Worm (Caenorhabditis elegans) whole organism, late embryonic: ENCODE data around the gene C07A9.5.

ENCODE experiments used
- K09A11.1 ChIP-seq: sonication (generic microtip); optimal IDR thresholded peaks from 2 replicates; lab custom pipeline; 2017; ENCODE audit warnings: antibody characterized with exemption, mild to moderate bottlenecking, missing genetic modification characterization, missing compliant biosample characterization; ENCODE audit not compliant: insufficient read depth
- ahr-1 ChIP-seq: sonication (generic microtip); optimal IDR thresholded peaks from 2 replicates; lab custom pipeline; 2016; ENCODE audit warnings: missing genetic modification characterization, missing compliant biosample characterization
- ceh-14 ChIP-seq: sonication (generic microtip); optimal IDR thresholded peaks from 2 replicates; lab custom pipeline; 2016; ENCODE audit warnings: missing genotype, missing genetic modification characterization, missing compliant biosample characterization
- ceh-22 ChIP-seq: sonication (generic microtip); optimal IDR thresholded peaks from 2 replicates; lab custom pipeline; 2017; ENCODE audit warnings: missing biosample characterization, missing genetic modification characterization
- ceh-24 ChIP-seq: sonication (generic microtip); optimal IDR thresholded peaks from 2 replicates; lab custom pipeline; 2016; ENCODE audit warnings: mild to moderate bottlenecking, missing genetic modification characterization, missing compliant biosample characterization
- ceh-31 ChIP-seq: sonication (generic microtip); optimal IDR thresholded peaks from 2 replicates; lab custom pipeline; 2016; ENCODE audit warnings: missing genetic modification characterization, missing compliant biosample characterization
- ceh-34 ChIP-seq: sonication (generic microtip); optimal IDR thresholded peaks from 2 replicates; lab custom pipeline; 2016; ENCODE audit warnings: mild to moderate bottlenecking, missing genetic modification characterization, missing compliant biosample characterization
- ceh-45 ChIP-seq: fragments of 200-800 bp; sonication (Bioruptor generic); IDR thresholded peaks from 2 replicates; pipeline ENCODE4 v1.3.6; 2022; ENCODE audit warnings: missing genetic modification reagents, missing genetic modification characterization, missing compliant biosample characterization
- ceh-48 ChIP-seq: sonication (generic microtip); optimal IDR thresholded peaks from 2 replicates; lab custom pipeline; 2016; ENCODE audit warnings: missing genetic modification characterization, inconsistent platforms, missing compliant biosample characterization
- che-1 ChIP-seq: sonication (generic microtip); optimal IDR thresholded peaks from 2 replicates; lab custom pipeline; 2016; ENCODE audit warnings: mild to moderate bottlenecking, missing genetic modification characterization, missing compliant biosample characterization
- elt-2 ChIP-seq: sonication (generic microtip); optimal IDR thresholded peaks from 2 replicates; lab custom pipeline; 2016; ENCODE audit warnings: missing genetic modification reagents, missing genetic modification characterization, missing compliant biosample characterization
- elt-4 ChIP-seq: sonication (generic microtip); optimal IDR thresholded peaks from 2 replicates; lab custom pipeline; 2016; ENCODE audit warnings: missing genetic modification characterization, missing compliant biosample characterization
- ets-4 ChIP-seq: sonication (generic microtip); optimal IDR thresholded peaks from 2 replicates; lab custom pipeline; 2016; ENCODE audit warnings: missing genetic modification characterization, missing compliant biosample characterization
- hlh-13 ChIP-seq: fragments of 200-800 bp; sonication (Bioruptor generic); optimal IDR thresholded peaks from 2 replicates; lab custom pipeline; 2018; ENCODE audit warnings: mild to moderate bottlenecking, missing genetic modification characterization, missing compliant biosample characterization
- hlh-15 ChIP-seq: sonication (generic microtip); optimal IDR thresholded peaks from 2 replicates; lab custom pipeline; 2016; ENCODE audit warnings: missing genetic modification characterization, missing compliant biosample characterization
- hlh-6 ChIP-seq: sonication (generic microtip); optimal IDR thresholded peaks from 2 replicates; lab custom pipeline; 2016; ENCODE audit warnings: missing genotype, missing genetic modification characterization, missing compliant biosample characterization
- hlh-8 ChIP-seq: sonication (generic microtip); optimal IDR thresholded peaks from 2 replicates; lab custom pipeline; 2016; ENCODE audit warnings: missing genotype, missing genetic modification characterization, missing compliant biosample characterization
- nfya-1 ChIP-seq: sonication (generic microtip); optimal IDR thresholded peaks from 2 replicates; lab custom pipeline; 2017; ENCODE audit warnings: missing genetic modification characterization, mild to moderate bottlenecking, missing compliant biosample characterization, antibody characterized with exemption, moderate library complexity
- nhr-232 ChIP-seq: sonication (generic microtip); optimal IDR thresholded peaks from 2 replicates; lab custom pipeline; 2016; ENCODE audit warnings: missing genetic modification characterization, missing compliant biosample characterization
- pag-3 ChIP-seq: sonication (generic microtip); optimal IDR thresholded peaks from 2 replicates; lab custom pipeline; 2016; ENCODE audit warnings: missing compliant biosample characterization, missing genetic modification characterization, borderline replicate concordance
- pat-9 ChIP-seq: fragments of 200-800 bp; sonication (Bioruptor generic); optimal IDR thresholded peaks from 2 replicates; lab custom pipeline; 2018; ENCODE audit warnings: mild to moderate bottlenecking, missing genetic modification characterization, moderate library complexity, missing compliant biosample characterization
- pros-1 ChIP-seq: fragments of 150-350 bp; optimal IDR thresholded peaks from 2 replicates; lab custom pipeline; 2014; ENCODE audit warnings: missing biosample characterization, missing genetic modification reagents, missing genetic modification characterization
- ref-2 ChIP-seq: sonication (generic microtip); optimal IDR thresholded peaks from 2 replicates; lab custom pipeline; 2016; ENCODE audit warnings: missing genetic modification characterization, missing compliant biosample characterization
- rnt-1 ChIP-seq: sonication (generic microtip); optimal IDR thresholded peaks from 2 replicates; lab custom pipeline; 2016; ENCODE audit warnings: missing genetic modification characterization, missing compliant biosample characterization
- sdc-2 ChIP-seq: sonication (generic microtip); optimal IDR thresholded peaks from 2 replicates; lab custom pipeline; 2016; ENCODE audit warnings: missing genotype, missing genetic modification characterization, missing compliant biosample characterization
- tbx-2 ChIP-seq: sonication (generic microtip); optimal IDR thresholded peaks from 2 replicates; lab custom pipeline; 2016; ENCODE audit warnings: missing genetic modification characterization, missing compliant biosample characterization
- tbx-7 ChIP-seq: sonication (generic microtip); optimal IDR thresholded peaks from 2 replicates; lab custom pipeline; 2016; ENCODE audit warnings: missing genotype, missing genetic modification characterization, missing compliant biosample characterization
- ttx-3 ChIP-seq: sonication (generic microtip); optimal IDR thresholded peaks from 2 replicates; lab custom pipeline; 2016; ENCODE audit warnings: missing genetic modification reagents, missing genetic modification characterization, missing compliant biosample characterization
- unc-3 ChIP-seq, 2 experiments: fragments of 200-800 bp in 1 of 2; sonication (Bioruptor generic) in 1 of 2; sonication (generic microtip) in 1 of 2; conservative IDR thresholded peaks in 1 of 2; optimal IDR thresholded peaks in 1 of 2; 2 replicates each; pipeline versions ENCODE4 v1.3.6 to Lab custom; 2016 to 2022; ENCODE audit warnings: missing compliant biosample characterization in 2 of 2, missing genetic modification characterization in 2 of 2, missing genetic modification reagents in 1 of 2
- unc-42 ChIP-seq: sonication (generic microtip); optimal IDR thresholded peaks from 2 replicates; lab custom pipeline; 2016; ENCODE audit warnings: missing genotype, missing genetic modification characterization, missing compliant biosample characterization
- unc-55 ChIP-seq: sonication (generic microtip); optimal IDR thresholded peaks from 2 replicates; lab custom pipeline; 2017; ENCODE audit warnings: missing biosample characterization, missing genetic modification reagents, missing genetic modification characterization
- ztf-16 ChIP-seq: sonication (generic microtip); optimal IDR thresholded peaks from 2 replicates; lab custom pipeline; 2017; ENCODE audit warnings: missing genetic modification characterization, missing compliant biosample characterization

C07A9.5 gene

ce11 chrIII:9702665-9703252, 20.1 kb upstream of the C07A9.5 start:
- no peak for TF ChIP-seq ceh-22 (tag; lab: Kevin White, UChicago)
- TF ChIP-seq ztf-16 (tag; lab: Kevin White, UChicago), result no peak
- TF ChIP-seq ceh-14 (tag; lab: Kevin White, UChicago), result peak; percentile 12
- TF ChIP-seq elt-4 (tag; lab: Kevin White, UChicago), result no peak
- no peak for TF ChIP-seq ceh-45 (GFP tag; lab: Robert Waterston, UW)
- no peak for TF ChIP-seq hlh-13 (GFP tag; lab: Kevin White, UChicago)
- TF ChIP-seq unc-3 (GFP tag; conservative IDR thresholded peaks at IDR 0.05; lab: Robert Waterston, UW), result no peak
- no peak for TF ChIP-seq unc-3 (tag; optimal IDR thresholded peaks at IDR 0.05; lab: Kevin White, UChicago)
- TF ChIP-seq ceh-48, result no peak
- TF ChIP-seq pros-1 (tag; lab: Kevin White, UChicago), result no peak
- no peak for TF ChIP-seq elt-2
- TF ChIP-seq ref-2 (tag; lab: Kevin White, UChicago), result no peak
- TF ChIP-seq hlh-8 (tag; lab: Kevin White, UChicago), result no peak
- no peak for TF ChIP-seq nfya-1 (tag; lab: Kevin White, UChicago)
- peak; percentile 40 for TF ChIP-seq tbx-2 (tag; lab: Kevin White, UChicago)
- no peak for TF ChIP-seq ceh-24 (tag; lab: Kevin White, UChicago)
- no peak for TF ChIP-seq K09A11.1 (tag; lab: Kevin White, UChicago)

ce11 chrIII:9701798-9702197, 19.2 kb upstream of the C07A9.5 start:
- TF ChIP-seq ztf-16 (tag; lab: Kevin White, UChicago) (no peak), pat-9 (tag; lab: Kevin White, UChicago) (no peak)

- TF ChIP-seq tbx-7 (no peak), hlh-6 (tag; lab: Kevin White, UChicago) (peak; percentile 50), sdc-2 (tag; lab: Kevin White, UChicago) (peak; percentile 29), ets-4 (tag; lab: Kevin White, UChicago) (no peak), ahr-1 (tag; lab: Kevin White, UChicago) (no peak), che-1 (tag; lab: Kevin White, UChicago) (no peak), pag-3 (tag; lab: Kevin White, UChicago) (no peak), unc-55 (GFP tag; lab: Kevin White, UChicago) (peak; percentile 80), ceh-31 (tag; lab: Kevin White, UChicago) (peak; percentile 2), unc-42 (tag; lab: Kevin White, UChicago) (peak; percentile 40), rnt-1 (no peak)
- TF ChIP-seq, all 69 proteins: peak for 5
Observed at ce11 chrIII:9700114-9700690, 17.6 kb upstream of the C07A9.5 start.

- TF ChIP-seq ttx-3 (tag; lab: Kevin White, UChicago), result no peak
- TF ChIP-seq pros-1 (tag; lab: Kevin White, UChicago), result no peak
- TF ChIP-seq ceh-34 (tag; lab: Kevin White, UChicago), result no peak
- no peak for TF ChIP-seq nhr-232 (tag; lab: Kevin White, UChicago)
- no peak for TF ChIP-seq hlh-15 (tag; lab: Kevin White, UChicago)
- no peak for TF ChIP-seq ceh-45 (GFP tag; lab: Robert Waterston, UW)
Observed at ce11 chrIII:9699576-9699975, 16.9 kb upstream of the C07A9.5 start, which contains the start of gene tlk-1. Gene tlk-1, plus strand, starts transcription at chrIII:9699876.
